Worm (Caenorhabditis elegans) whole organism, early embryonic: ENCODE results near the gene ins-5.

Experiments
- B0310.2 ChIP-seq: sonication (generic microtip); optimal IDR thresholded peaks from 2 replicates; lab custom pipeline; 2016; ENCODE audit warnings: mild to moderate bottlenecking, missing genetic modification characterization, missing compliant biosample characterization
- F13C5.2 ChIP-seq: sonication (generic microtip); optimal IDR thresholded peaks from 2 replicates; lab custom pipeline; 2017; ENCODE audit warnings: mild to moderate bottlenecking, missing genetic modification characterization, inconsistent platforms, missing compliant biosample characterization
- aly-1 ChIP-seq: sonication (generic microtip); optimal IDR thresholded peaks from 2 replicates; lab custom pipeline; 2016; ENCODE audit warnings: missing genetic modification characterization, missing compliant biosample characterization
- ama-1 ChIP-seq: fragments of 150-350 bp; optimal IDR thresholded peaks from 2 replicates; lab custom pipeline; 2014
- ceh-13 ChIP-seq: fragments of 200-800 bp; sonication (Bioruptor generic); optimal IDR thresholded peaks from 2 replicates; lab custom pipeline; 2018; ENCODE audit warnings: mild to moderate bottlenecking, missing genetic modification characterization, missing compliant biosample characterization
- ets-7 ChIP-seq: sonication (generic microtip); optimal IDR thresholded peaks from 2 replicates; lab custom pipeline; 2016; ENCODE audit warnings: missing genotype, missing genetic modification characterization, missing compliant biosample characterization
- flt-1 ChIP-seq: fragments of 200-800 bp; sonication (Bioruptor generic); IDR thresholded peaks from 2 replicates; pipeline ENCODE4 v1.3.6; 2022; ENCODE audit warnings: missing genetic modification characterization, missing compliant biosample characterization
- hmbx-1 ChIP-seq: sonication (generic microtip); optimal IDR thresholded peaks from 2 replicates; lab custom pipeline; 2016; ENCODE audit warnings: mild to moderate bottlenecking, missing genetic modification characterization, missing compliant biosample characterization
- hmg-4 ChIP-seq: fragments of 200-800 bp; sonication (Bioruptor generic); optimal IDR thresholded peaks from 2 replicates; lab custom pipeline; 2018; ENCODE audit warnings: mild to moderate bottlenecking, missing genetic modification characterization, missing compliant biosample characterization
- pes-1 ChIP-seq: fragments of 200-800 bp; sonication (Bioruptor generic); IDR thresholded peaks from 2 replicates; pipeline ENCODE4 v1.3.6; 2022; ENCODE audit warnings: missing genetic modification reagents, missing genetic modification characterization, missing compliant biosample characterization
- scrt-1 ChIP-seq: fragments of 200-800 bp; sonication (Bioruptor generic); IDR thresholded peaks from 2 replicates; pipeline ENCODE4 v1.3.6; 2022; ENCODE audit warnings: missing genetic modification characterization, missing compliant biosample characterization
- tbx-11 ChIP-seq: fragments of 200-800 bp; sonication (Bioruptor generic); IDR thresholded peaks from 2 replicates; pipeline ENCODE4 v1.3.6; 2022; ENCODE audit warnings: missing genetic modification characterization, missing compliant biosample characterization
- tra-4 ChIP-seq: sonication (generic microtip); optimal IDR thresholded peaks from 2 replicates; lab custom pipeline; 2017; ENCODE audit warnings: missing genetic modification characterization, missing compliant biosample characterization

DNA sequence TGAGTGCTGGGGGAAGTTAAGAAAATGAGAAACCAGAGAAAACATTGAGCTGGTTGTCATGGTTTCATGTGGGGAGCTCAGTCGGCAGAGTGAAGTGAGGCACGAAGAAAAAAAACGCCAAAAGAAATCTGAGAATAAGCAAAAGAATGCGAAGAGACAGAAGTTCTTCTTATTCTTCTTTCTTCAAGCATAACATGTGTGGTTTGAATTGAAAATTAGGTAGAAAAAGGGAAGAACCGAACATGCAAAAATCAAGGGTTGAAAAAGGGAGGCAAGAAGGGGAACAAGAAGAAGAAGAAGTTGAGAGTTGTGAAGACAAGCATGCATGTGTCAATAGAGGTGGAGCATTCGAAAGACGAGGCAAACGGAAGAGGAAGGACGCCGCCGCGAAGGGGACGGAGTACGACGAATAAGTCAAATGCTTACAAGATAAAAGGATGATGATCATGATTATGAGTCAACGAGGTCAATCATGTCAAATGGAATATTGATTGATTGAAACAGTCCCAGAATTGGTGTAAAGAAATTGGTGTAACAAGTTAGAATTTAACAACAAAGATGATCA lies 39.5 kb upstream of the ins-5 start:
- no peak for TF ChIP-seq tbx-11 (GFP tag; lab: Robert Waterston, UW)
- TF ChIP-seq hmg-4 = no peak
- no peak for TF ChIP-seq hmbx-1 (tag; lab: Kevin White, UChicago)
- TF ChIP-seq tra-4 (tag; lab: Kevin White, UChicago) = no peak
- no peak for TF ChIP-seq ceh-13 (GFP tag; lab: Kevin White, UChicago)
- no peak for TF ChIP-seq pes-1 (GFP tag; lab: Robert Waterston, UW)
- TF ChIP-seq ama-1 (lab: Kevin White, UChicago) = no peak
- no peak for TF ChIP-seq flt-1 (GFP tag; lab: Robert Waterston, UW)
- no peak for TF ChIP-seq B0310.2 (tag; lab: Kevin White, UChicago)
- no peak for TF ChIP-seq ets-7
- no peak for TF ChIP-seq scrt-1
- no peak for TF ChIP-seq aly-1 (tag; lab: Kevin White, UChicago)
- TF ChIP-seq F13C5.2 = no peak
